Fruit fly (Drosophila melanogaster) whole organism, adult: ENCODE data around the gene Acp24A4.

Experiments used
- CG11617 ChIP-seq: fragments of 200-800 bp; sonication (Bioruptor generic); optimal IDR thresholded peaks from 2 replicates; lab custom pipeline; 2017; ENCODE audit warnings: mild to moderate bottlenecking, missing biosample characterization, missing genetic modification reagents, missing genetic modification characterization
- CG12768 ChIP-seq: fragments of 200-800 bp; sonication (Bioruptor generic); optimal IDR thresholded peaks from 2 replicates; lab custom pipeline; 2017; ENCODE audit warnings: missing biosample characterization, missing genetic modification characterization, mild to moderate bottlenecking, moderate library complexity, missing genetic modification reagents
- CG14711 ChIP-seq: fragments of 200-800 bp; sonication (Bioruptor generic); optimal IDR thresholded peaks from 2 replicates; lab custom pipeline; 2018; ENCODE audit warnings: missing biosample characterization, mild to moderate bottlenecking, missing genetic modification characterization, moderate library complexity
- CG1620 ChIP-seq: fragments of 200-800 bp; sonication (Bioruptor generic); optimal IDR thresholded peaks from 2 replicates; lab custom pipeline; 2016; ENCODE audit warnings: missing biosample characterization, missing genetic modification characterization
- CG33017 ChIP-seq: fragments of 200-800 bp; sonication (Bioruptor generic); optimal IDR thresholded peaks from 2 replicates; lab custom pipeline; 2018; ENCODE audit warnings: missing biosample characterization, mild to moderate bottlenecking, missing genetic modification characterization, moderate library complexity
- CG5204 ChIP-seq: fragments of 200-800 bp; sonication (Bioruptor generic); optimal IDR thresholded peaks from 2 replicates; lab custom pipeline; 2016; ENCODE audit warnings: missing biosample characterization, missing genetic modification characterization
- CG7045 ChIP-seq: fragments of 200-800 bp; sonication (Bioruptor generic); optimal IDR thresholded peaks from 2 replicates; lab custom pipeline; 2017; ENCODE audit warnings: missing biosample characterization, mild to moderate bottlenecking, missing genetic modification characterization
- CG7101 ChIP-seq: fragments of 200-800 bp; sonication (Bioruptor generic); optimal IDR thresholded peaks from 2 replicates; lab custom pipeline; 2018; ENCODE audit warnings: missing biosample characterization, mild to moderate bottlenecking, missing genetic modification characterization, moderate library complexity
- Clk ChIP-seq: fragments of 200-800 bp; sonication (Bioruptor generic); optimal IDR thresholded peaks from 2 replicates; lab custom pipeline; 2017; ENCODE audit warnings: missing biosample characterization, missing genetic modification characterization
- Crg-1 ChIP-seq: fragments of 200-800 bp; sonication (Bioruptor generic); optimal IDR thresholded peaks from 2 replicates; lab custom pipeline; 2016; ENCODE audit warnings: missing biosample characterization, missing genetic modification characterization
- Hr96 ChIP-seq: fragments of 200-800 bp; sonication (Bioruptor generic); optimal IDR thresholded peaks from 2 replicates; lab custom pipeline; 2016; ENCODE audit warnings: missing biosample characterization, missing genetic modification characterization
- Mnt ChIP-seq: fragments of 200-800 bp; sonication (Bioruptor generic); optimal IDR thresholded peaks from 2 replicates; lab custom pipeline; 2016; ENCODE audit warnings: missing biosample characterization, mild to moderate bottlenecking, missing genetic modification characterization
- bab1 ChIP-seq: fragments of 200-800 bp; sonication (Bioruptor generic); optimal IDR thresholded peaks from 3 replicates; lab custom pipeline; 2019; ENCODE audit warnings: missing biosample characterization, mild to moderate bottlenecking, missing genetic modification characterization, moderate library complexity
- cic ChIP-seq: fragments of 200-800 bp; sonication (Bioruptor generic); optimal IDR thresholded peaks from 2 replicates; lab custom pipeline; 2017; ENCODE audit warnings: missing biosample characterization, mild to moderate bottlenecking, missing genetic modification characterization, moderate library complexity
- cnc ChIP-seq, 2 experiments: fragments of >200 bp; optimal IDR thresholded peaks; 2 replicates each; lab custom pipeline; 2017
- kay ChIP-seq: fragments of 200-800 bp; sonication (Bioruptor generic); peaks from one replicate; lab custom pipeline; 2016; ENCODE audit warnings: missing biosample characterization, missing genetic modification characterization, borderline replicate concordance
- ovo ChIP-seq: fragments of 200-800 bp; sonication (Bioruptor generic); optimal IDR thresholded peaks from 2 replicates; lab custom pipeline; 2016; ENCODE audit warnings: missing biosample characterization, missing genetic modification characterization
- pad ChIP-seq: fragments of 200-800 bp; sonication (Bioruptor generic); optimal IDR thresholded peaks from 3 replicates; lab custom pipeline; 2017; ENCODE audit warnings: missing biosample characterization, missing genetic modification characterization, mild to moderate bottlenecking, moderate library complexity, missing genetic modification reagents
- tj ChIP-seq: fragments of 200-800 bp; sonication (Bioruptor generic); optimal IDR thresholded peaks from 3 replicates; lab custom pipeline; 2017; ENCODE audit warnings: missing biosample characterization, mild to moderate bottlenecking, missing genetic modification characterization, moderate library complexity
- toe ChIP-seq: fragments of 200-800 bp; sonication (Bioruptor generic); optimal IDR thresholded peaks from 2 replicates; lab custom pipeline; 2016; ENCODE audit warnings: missing biosample characterization, missing genetic modification characterization

Acp24A4 gene

dm6 chr2L:3706963-3707362 is 13.3 kb upstream of the Acp24A4 start, which contains the start of gene CG31777:
TSS of gene CG31777 (minus strand) at chr2L:3707063.
- no peak for TF ChIP-seq CG1620 (GFP tag; lab: Kevin White, UChicago)
- TF ChIP-seq tj (GFP tag; lab: Kevin White, UChicago): no peak
- no peak for TF ChIP-seq CG12768
- no peak for TF ChIP-seq ovo (GFP tag; lab: Kevin White, UChicago)
- TF ChIP-seq kay (GFP tag; lab: Kevin White, UChicago): no peak
- no peak for TF ChIP-seq pad (GFP tag; lab: Kevin White, UChicago)
- no peak for TF ChIP-seq toe (GFP tag; lab: Kevin White, UChicago)
- no peak for TF ChIP-seq CG7101
- no peak for TF ChIP-seq Clk
- no peak for TF ChIP-seq CG5204 (GFP tag; lab: Kevin White, UChicago)
- no peak for TF ChIP-seq cnc (optimal IDR thresholded peaks at IDR 0.05; lab: Kevin White, UChicago)

dm6 chr2L:3705438-3705921 is 11.8 kb upstream of the Acp24A4 start, which contains the start of gene CG31778:
TSS of gene CG31778 (minus strand) at chr2L:3705488.
- TF ChIP-seq Clk: no peak
- TF ChIP-seq toe (GFP tag; lab: Kevin White, UChicago): no peak
- peak; percentile 6 for TF ChIP-seq CG7045
- peak; percentile 83 for TF ChIP-seq CG33017 (tag; lab: Kevin White, UChicago)
- no peak for TF ChIP-seq CG1620 (GFP tag; lab: Kevin White, UChicago)
- peak; percentile 24 for TF ChIP-seq CG11617 (GFP tag; lab: Kevin White, UChicago)
- TF ChIP-seq CG14711: peak; percentile 69
- TF ChIP-seq CG5204 (GFP tag; lab: Kevin White, UChicago): peak; percentile 50
- peak; percentile 13 for TF ChIP-seq pad (GFP tag; lab: Kevin White, UChicago)
- TF ChIP-seq Crg-1 (GFP tag; lab: Kevin White, UChicago): no peak
- peak; percentile 42 for TF ChIP-seq CG12768
- TF ChIP-seq Hr96 (GFP tag; lab: Kevin White, UChicago): no peak
- peak; percentile 30 for TF ChIP-seq Mnt
- TF ChIP-seq CG7101: peak; percentile 73
- peak; percentile 36 for TF ChIP-seq tj (GFP tag; lab: Kevin White, UChicago)
- TF ChIP-seq ovo (GFP tag; lab: Kevin White, UChicago): no peak
- no peak for TF ChIP-seq bab1 (GFP tag; lab: Kevin White, UChicago)
- TF ChIP-seq kay (GFP tag; lab: Kevin White, UChicago): no peak
- no peak for TF ChIP-seq cnc (optimal IDR thresholded peaks at IDR 0.05; lab: Kevin White, UChicago)
- no peak for TF ChIP-seq cic

- no peak for TF ChIP-seq CG11617 (GFP tag; lab: Kevin White, UChicago)
- TF ChIP-seq CG5204 (GFP tag; lab: Kevin White, UChicago): peak; percentile 69
- TF ChIP-seq ovo (GFP tag; lab: Kevin White, UChicago): no peak
- TF ChIP-seq cic: no peak
- TF ChIP-seq CG14711: peak; percentile 64
- peak; percentile 79 for TF ChIP-seq CG33017 (tag; lab: Kevin White, UChicago)
- TF ChIP-seq kay (GFP tag; lab: Kevin White, UChicago): peak; percentile 77
- TF ChIP-seq Clk: no peak
- TF ChIP-seq pad (GFP tag; lab: Kevin White, UChicago): peak; percentile 22
- peak; percentile 7 for TF ChIP-seq CG1620 (GFP tag; lab: Kevin White, UChicago)
- TF ChIP-seq CG7045: peak; percentile 44
- no peak for TF ChIP-seq cnc (optimal IDR thresholded peaks at IDR 0.05; lab: Kevin White, UChicago)
- peak; percentile 13 for TF ChIP-seq tj (GFP tag; lab: Kevin White, UChicago)
- no peak for TF ChIP-seq bab1 (GFP tag; lab: Kevin White, UChicago)
- TF ChIP-seq CG12768: peak; percentile 64
- TF ChIP-seq Hr96 (GFP tag; lab: Kevin White, UChicago): peak; percentile 54
- no peak for TF ChIP-seq Crg-1 (GFP tag; lab: Kevin White, UChicago)
- peak; percentile 57 for TF ChIP-seq toe (GFP tag; lab: Kevin White, UChicago)
- TF ChIP-seq Mnt: no peak
- peak; percentile 45 for TF ChIP-seq CG7101
These were observed 9.6 kb upstream of the Acp24A4 start, which contains the start of gene CG2816 for dm6 chr2L:3703260-3703659. TSS of gene CG2816 (plus strand) at chr2L:3703659.

dm6 chr2L:3701526-3701925 is 7.8 kb upstream of the Acp24A4 start, which contains the start of gene CG43145:
TSS of gene CG43145 (plus strand) at chr2L:3701826.
- TF ChIP-seq pad (GFP tag; lab: Kevin White, UChicago): no peak
- no peak for TF ChIP-seq CG5204 (GFP tag; lab: Kevin White, UChicago)
- TF ChIP-seq CG11617 (GFP tag; lab: Kevin White, UChicago): no peak
- TF ChIP-seq kay (GFP tag; lab: Kevin White, UChicago): no peak
- TF ChIP-seq cnc (optimal IDR thresholded peaks at IDR 0.05; lab: Kevin White, UChicago): no peak
- TF ChIP-seq CG7045: no peak
- no peak for TF ChIP-seq cic
- no peak for TF ChIP-seq tj (GFP tag; lab: Kevin White, UChicago)
- TF ChIP-seq Hr96 (GFP tag; lab: Kevin White, UChicago): no peak
- no peak for TF ChIP-seq Mnt
- no peak for TF ChIP-seq Crg-1 (GFP tag; lab: Kevin White, UChicago)
- no peak for TF ChIP-seq toe (GFP tag; lab: Kevin White, UChicago)
- TF ChIP-seq bab1 (GFP tag; lab: Kevin White, UChicago): no peak
- no peak for TF ChIP-seq Clk
- TF ChIP-seq CG7101: no peak
- no peak for TF ChIP-seq CG1620 (GFP tag; lab: Kevin White, UChicago)

- no peak for TF ChIP-seq cnc (optimal IDR thresholded peaks at IDR 0.05; lab: Kevin White, UChicago)
- TF ChIP-seq cic: no peak
- no peak for TF ChIP-seq pad (GFP tag; lab: Kevin White, UChicago)
- TF ChIP-seq CG7045: no peak
- no peak for TF ChIP-seq tj (GFP tag; lab: Kevin White, UChicago)
- TF ChIP-seq Mnt: no peak
These were observed 7.3 kb upstream of the Acp24A4 start, which contains the start of gene CG42467 for dm6 chr2L:3700990-3701389. TSS of gene CG42467 (plus strand) at chr2L:3701290.

dm6 chr2L:3700374-3700773 is 6.7 kb upstream of the Acp24A4 start, which contains the start of gene Sfp24C1:
TSS of gene Sfp24C1 (plus strand) at chr2L:3700674.
- no peak for TF ChIP-seq Hr96 (GFP tag; lab: Kevin White, UChicago)
- TF ChIP-seq Mnt: no peak
- no peak for TF ChIP-seq kay (GFP tag; lab: Kevin White, UChicago)
- no peak for TF ChIP-seq CG7101
- TF ChIP-seq CG1620 (GFP tag; lab: Kevin White, UChicago): no peak
- no peak for TF ChIP-seq ovo (GFP tag; lab: Kevin White, UChicago)
- no peak for TF ChIP-seq CG14711
- no peak for TF ChIP-seq pad (GFP tag; lab: Kevin White, UChicago)
- TF ChIP-seq CG11617 (GFP tag; lab: Kevin White, UChicago): no peak
- TF ChIP-seq cnc (optimal IDR thresholded peaks at IDR 0.05; lab: Kevin White, UChicago): no peak
- TF ChIP-seq Crg-1 (GFP tag; lab: Kevin White, UChicago): no peak
